Worm (Caenorhabditis elegans): ENCODE results near the gene B0250.18.

- TF ChIP-seq tra-4 (tag; optimal IDR thresholded peaks at IDR 0.05) (no peak), flt-1 (GFP tag; IDR thresholded peaks at IDR 0.05) (no peak), hmg-4 (GFP tag; optimal IDR thresholded peaks at IDR 0.05) (no peak), ceh-13 (GFP tag; optimal IDR thresholded peaks at IDR 0.05) (no peak)
These were observed 49.0 kb downstream of the B0250.18 start, which contains the start of gene F53H2.3 for ce11 chrV:20411659-20412058.
